Worm (Caenorhabditis elegans) whole organism, L4 larva: Measurements from ENCODE around the gene lido-17.

Experiments
- egl-27 ChIP-seq: sonication (generic microtip); optimal IDR thresholded peaks from 3 replicates; lab custom pipeline; 2017; ENCODE audit warnings: missing biosample characterization, missing genetic modification reagents, missing genetic modification characterization
- jun-1 ChIP-seq: fragments of 150-350 bp; optimal IDR thresholded peaks from 2 replicates; lab custom pipeline; 2014; ENCODE audit warnings: missing biosample characterization, missing genetic modification reagents, missing genetic modification characterization
- lin-15B ChIP-seq: fragments of 150-350 bp; sonication (generic microtip); optimal IDR thresholded peaks from 3 replicates; lab custom pipeline; 2014; ENCODE audit warnings: missing biosample characterization, missing genetic modification characterization
- madf-5 ChIP-seq, 2 experiments: fragments of 200-800 bp; sonication (Bioruptor generic); IDR thresholded peaks; 2 replicates each; pipeline ENCODE4 v1.3.6; 2022; ENCODE audit warnings: missing compliant biosample characterization in 2 of 2, missing genetic modification characterization in 2 of 2
- mdt-29 ChIP-seq: fragments of 200-800 bp; sonication (Bioruptor generic); IDR thresholded peaks from 2 replicates; pipeline ENCODE4 v1.3.6; 2022; ENCODE audit warnings: missing genetic modification reagents, missing genetic modification characterization, missing compliant biosample characterization
- nhr-6 ChIP-seq: fragments of 150-350 bp; optimal IDR thresholded peaks from 2 replicates; lab custom pipeline; 2014; ENCODE audit warnings: missing biosample characterization, missing genetic modification characterization
- nhr-77 ChIP-seq: fragments of 150-350 bp; optimal IDR thresholded peaks from 2 replicates; lab custom pipeline; 2014; ENCODE audit warnings: missing biosample characterization, missing genetic modification characterization
- pha-4 ChIP-seq, 2 experiments: fragments of 150-350 bp in 1 of 2; fragments of 200-800 bp in 1 of 2; sonication (Bioruptor generic) in 1 of 2; IDR thresholded peaks in 1 of 2; optimal IDR thresholded peaks in 1 of 2; 2 replicates each; pipeline versions ENCODE4 v1.3.6 to Lab custom; 2014 to 2022; ENCODE audit warnings: missing genetic modification characterization in 2 of 2, missing genetic modification reagents in 2 of 2, missing biosample characterization in 1 of 2, missing compliant biosample characterization in 1 of 2
- snpc-1.2 ChIP-seq: fragments of 200-800 bp; sonication (Bioruptor generic); IDR thresholded peaks from 2 replicates; pipeline ENCODE4 v1.3.6; 2022; ENCODE audit warnings: missing genetic modification reagents, missing genetic modification characterization, missing compliant biosample characterization
- unc-39 ChIP-seq: sonication (generic microtip); optimal IDR thresholded peaks from 2 replicates; lab custom pipeline; 2017; ENCODE audit warnings: missing biosample characterization, missing genetic modification characterization
- zag-1 ChIP-seq: fragments of 150-350 bp; optimal IDR thresholded peaks from 2 replicates; lab custom pipeline; 2014; ENCODE audit warnings: missing biosample characterization, missing genetic modification characterization
- ztf-11 ChIP-seq: fragments of 150-350 bp; optimal IDR thresholded peaks from 2 replicates; lab custom pipeline; 2014; ENCODE audit warnings: missing biosample characterization, missing genetic modification characterization

DNA sequence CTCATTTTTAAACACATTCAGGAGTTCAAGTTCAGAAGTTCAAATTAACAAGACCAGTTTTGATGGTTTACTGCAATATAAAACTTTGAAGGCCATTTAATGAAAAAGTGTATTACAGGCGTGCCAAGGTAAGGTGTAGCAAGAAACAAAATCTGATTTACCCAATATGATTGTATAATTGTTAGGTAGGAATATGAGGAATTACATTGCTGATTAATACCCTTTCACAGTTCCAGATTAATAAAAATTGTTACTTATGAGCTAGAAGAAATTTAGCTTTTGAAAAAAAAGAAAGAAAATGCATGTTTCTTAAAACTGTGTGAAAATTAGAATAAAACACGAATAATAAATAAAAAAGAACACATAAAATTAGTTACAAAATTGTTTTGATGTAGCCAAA lies 41.0 kb upstream of the lido-17 start, which contains the start of gene kin-15:
- TF ChIP-seq madf-5 (GFP tag; IDR thresholded peaks at IDR 0.05; lab: Robert Waterston, UW) = no peak
- TF ChIP-seq pha-4 (GFP tag; IDR thresholded peaks at IDR 0.05; lab: Robert Waterston, UW) = no peak
- no peak for TF ChIP-seq pha-4 (tag; optimal IDR thresholded peaks at IDR 0.05; lab: Kevin White, UChicago)
- no peak for TF ChIP-seq unc-39 (tag; lab: Kevin White, UChicago)
- TF ChIP-seq ztf-11 (tag; lab: Kevin White, UChicago) = no peak
- no peak for TF ChIP-seq egl-27 (tag; lab: Kevin White, UChicago)
- no peak for TF ChIP-seq zag-1 (tag; lab: Kevin White, UChicago)
- TF ChIP-seq nhr-77 (tag; lab: Kevin White, UChicago) = no peak
- no peak for TF ChIP-seq lin-15B
- no peak for TF ChIP-seq nhr-6 (tag; lab: Kevin White, UChicago)
- no peak for TF ChIP-seq snpc-1.2
- TF ChIP-seq jun-1 (tag; lab: Kevin White, UChicago) = no peak
- TF ChIP-seq mdt-29 (GFP tag; lab: Robert Waterston, UW) = no peak
